Fruit fly (Drosophila melanogaster): ENCODE results near the gene Remo.
A peak's percentile ranks its signal among the peaks of the same experiment; 100 is the strongest.

The Remo gene

DNA sequence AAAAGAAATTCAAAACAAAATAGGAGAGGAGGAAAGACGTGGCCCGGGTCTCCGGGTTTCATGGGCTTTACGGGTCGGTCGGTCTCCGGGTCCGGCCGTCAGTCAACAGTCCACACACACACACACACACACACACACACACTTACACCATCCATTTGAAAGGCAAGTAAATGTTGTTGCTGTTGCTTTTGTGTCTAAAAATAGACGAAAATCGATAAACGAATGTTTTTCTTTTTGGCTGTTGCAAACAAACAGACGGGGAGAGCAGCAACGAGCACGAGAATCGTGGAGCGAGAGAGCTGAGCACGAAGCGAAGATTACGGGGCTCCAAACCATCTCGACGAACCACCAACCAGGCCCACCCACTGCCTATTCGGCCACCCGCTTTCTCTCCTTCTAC, 7.6 kb upstream of the Remo start (continued):
- TF ChIP-seq Nf-YB (GFP tag; optimal IDR thresholded peaks at IDR 0.05) = no peak
- TF ChIP-seq ci (GFP tag; IDR thresholded peaks at IDR 0.05) = peak; percentile 57; the same call in 1 of the 3 replicates
- peak; percentile 38 for TF ChIP-seq mirr (GFP tag; optimal IDR thresholded peaks at IDR 0.05)
- TF ChIP-seq pan (optimal IDR thresholded peaks at IDR 0.05) = no peak
- no peak for TF ChIP-seq pan (GFP tag; optimal IDR thresholded peaks at IDR 0.05 in 1 of 2, IDR thresholded peaks at IDR 0.05 in 1 of 2)
- TF ChIP-seq MESR4 (GFP tag; optimal IDR thresholded peaks at IDR 0.05) = no peak
- 0 out of 4 replicates have a peak, but pooled peaks have one; percentile 55 for TF ChIP-seq chinmo (GFP tag; IDR thresholded peaks at IDR 0.05; ENCODE audit: partially characterized antibody)
- TF ChIP-seq scrt (GFP tag; optimal IDR thresholded peaks at IDR 0.05) = peak; percentile 18
- 0 out of 4 replicates have a peak, but pooled peaks have one; percentile 18 for TF ChIP-seq Dll (GFP tag; IDR thresholded peaks at IDR 0.05; ENCODE audit: partially characterized antibody)
- peak; percentile 73 for TF ChIP-seq cg (GFP tag; optimal IDR thresholded peaks at IDR 0.05)
- TF ChIP-seq emc (GFP tag; optimal IDR thresholded peaks at IDR 0.05) = no peak
- no peak for TF ChIP-seq CG17359 (tag; optimal IDR thresholded peaks at IDR 0.05)
- TF ChIP-seq Trl (optimal IDR thresholded peaks at IDR 0.05) = peak; percentile 32 to 59
- no peak for TF ChIP-seq Trl (GFP tag; optimal IDR thresholded peaks at IDR 0.05)
- TF ChIP-seq tin (GFP tag; optimal IDR thresholded peaks at IDR 0.05) = no peak
- no peak for TF ChIP-seq CG14014 (GFP tag; IDR thresholded peaks at IDR 0.05)
- no peak for TF ChIP-seq Atf6 (GFP tag; IDR thresholded peaks at IDR 0.05)

DNA sequence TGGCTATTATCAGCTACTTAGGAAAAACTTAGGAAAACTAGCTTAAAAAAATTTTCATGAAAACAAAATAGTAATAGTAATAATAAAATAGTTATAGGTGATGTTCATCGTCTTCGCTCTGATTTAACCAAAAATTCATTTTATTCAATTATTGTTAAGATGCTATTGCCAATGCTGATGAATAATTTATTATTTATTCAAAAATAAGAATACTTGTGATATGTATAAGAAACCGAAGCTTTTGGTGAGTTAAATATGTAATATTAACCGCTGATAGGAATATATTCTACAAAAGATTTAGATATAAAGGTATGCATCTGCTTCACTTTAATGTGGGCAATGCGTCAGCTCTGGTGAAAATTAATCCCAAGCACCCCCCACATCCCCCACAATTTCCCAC, 7.1 kb upstream of the Remo start:
- TF ChIP-seq oc (tag; optimal IDR thresholded peaks at IDR 0.05) (no peak), row (GFP tag; IDR thresholded peaks at IDR 0.05) (peak; percentile 45; the same call in 1 of the 3 replicates), da (GFP tag; optimal IDR thresholded peaks at IDR 0.05) (no peak), CG6765 (GFP tag; optimal IDR thresholded peaks at IDR 0.05) (no peak), maf-S (GFP tag; optimal IDR thresholded peaks at IDR 0.05) (no peak), nmo (GFP tag; optimal IDR thresholded peaks at IDR 0.05) (peak; percentile 10), CG18476 (GFP tag; optimal IDR thresholded peaks at IDR 0.05) (no peak), grau (tag; optimal IDR thresholded peaks at IDR 0.05) (peak; percentile 13), CG8359 (GFP tag; optimal IDR thresholded peaks at IDR 0.05; ENCODE audit: borderline replicate concordance) (no peak), CG31441 (GFP tag; IDR thresholded peaks at IDR 0.05) (0 out of 2 replicates have a peak, but pooled peaks have one; percentile 14), CoRest (tag; optimal IDR thresholded peaks at IDR 0.05) (peak; percentile 3), CG2678 (tag; optimal IDR thresholded peaks at IDR 0.05) (peak; percentile 8), gem (tag; optimal IDR thresholded peaks at IDR 0.05) (peak; percentile 15), Sry-β (GFP tag; optimal IDR thresholded peaks at IDR 0.05) (peak; percentile 83), CG11504 (tag; optimal IDR thresholded peaks at IDR 0.05) (peak; percentile 33)

DNA sequence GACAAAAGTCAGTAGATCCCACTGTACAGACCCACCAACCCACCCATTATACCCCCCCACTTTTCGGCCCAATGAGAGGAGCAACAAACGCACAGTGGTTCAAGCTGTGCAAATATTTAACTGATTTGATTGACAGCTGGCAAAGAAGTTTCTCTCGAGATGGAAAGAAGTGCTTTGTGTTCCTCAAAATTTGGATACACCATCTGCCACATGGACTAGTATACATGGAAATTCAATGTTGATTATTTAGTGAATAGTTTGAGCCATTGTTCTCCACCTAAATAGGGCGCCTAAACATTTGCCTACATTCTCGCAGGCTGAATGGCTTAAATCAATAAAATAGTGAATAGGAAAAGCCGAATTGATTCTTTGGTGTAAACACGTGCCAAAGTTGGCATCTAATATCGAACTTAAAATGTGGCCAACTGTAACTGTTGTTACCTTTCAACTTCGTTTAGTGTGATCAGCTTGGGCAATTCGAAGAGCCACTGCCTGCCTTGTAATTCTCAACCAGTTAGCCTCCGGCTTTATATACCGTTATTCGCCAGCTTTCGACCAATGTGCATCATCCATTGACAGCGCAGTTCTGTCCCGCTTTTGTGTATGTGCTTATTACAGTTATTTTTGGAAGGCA, 6.5 kb upstream of the Remo start:
- TF ChIP-seq shn (GFP tag; optimal IDR thresholded peaks at IDR 0.05) (no peak), lab (GFP tag; optimal IDR thresholded peaks at IDR 0.05) (peak; percentile 59), dpn (GFP tag; optimal IDR thresholded peaks at IDR 0.05) (peak in 1 of 2 experiments; percentile 4), CG34376 (GFP tag; optimal IDR thresholded peaks at IDR 0.05) (peak; percentile 16), row (GFP tag; IDR thresholded peaks at IDR 0.05) (0 out of 3 replicates have a peak, but pooled peaks have one; percentile 17), fru (optimal IDR thresholded peaks at IDR 0.05) (no peak), chn (GFP tag; optimal IDR thresholded peaks at IDR 0.05) (no peak), sens (GFP tag) (peak; percentile 77), stc (GFP tag; IDR thresholded peaks at IDR 0.05) (no peak), cg (GFP tag; optimal IDR thresholded peaks at IDR 0.05) (peak; percentile 38), crc (GFP tag; optimal IDR thresholded peaks at IDR 0.05) (no peak), Dek (tag; optimal IDR thresholded peaks at IDR 0.05) (no peak), B-H2 (GFP tag; optimal IDR thresholded peaks at IDR 0.05) (peak; percentile 5), scrt (GFP tag; optimal IDR thresholded peaks at IDR 0.05) (peak; percentile 48), phol (tag; optimal IDR thresholded peaks at IDR 0.05) (no peak), cas (GFP tag; IDR thresholded peaks at IDR 0.05) (no peak), usp (GFP tag; optimal IDR thresholded peaks at IDR 0.05) (no peak), fd64A (GFP tag; optimal IDR thresholded peaks at IDR 0.05) (peak; percentile 16), Med (GFP tag) (peak; percentile 40), Pdp1 (GFP tag; optimal IDR thresholded peaks at IDR 0.05) (peak in 1 of 2 experiments; percentile 37)
